Worm (Caenorhabditis elegans) whole organism, L2 larva: ENCODE results near the gene C48B4.6.

Experiments used
- F13H6.1 ChIP-seq: sonication (generic microtip); optimal IDR thresholded peaks from 2 replicates; lab custom pipeline; 2016; ENCODE audit warnings: missing genetic modification characterization, missing compliant biosample characterization
- ZK546.5 ChIP-seq: sonication (generic microtip); optimal IDR thresholded peaks from 2 replicates; lab custom pipeline; 2017; ENCODE audit warnings: missing biosample characterization, missing genetic modification characterization
- alr-1 ChIP-seq: fragments of 150-350 bp; optimal IDR thresholded peaks from 2 replicates; lab custom pipeline; 2014; ENCODE audit warnings: missing biosample characterization, missing genetic modification characterization
- aly-2 ChIP-seq: fragments of 150-350 bp; optimal IDR thresholded peaks from 2 replicates; lab custom pipeline; 2014; ENCODE audit warnings: missing biosample characterization, missing genetic modification characterization
- ama-1 ChIP-seq: fragments of 150-350 bp; optimal IDR thresholded peaks from 2 replicates; lab custom pipeline; 2018; ENCODE audit warnings: inconsistent platforms
- blmp-1 ChIP-seq: sonication (generic microtip); optimal IDR thresholded peaks from 2 replicates; lab custom pipeline; 2017; ENCODE audit warnings: missing genetic modification characterization, mild to moderate bottlenecking, missing compliant biosample characterization, antibody characterized with exemption, moderate library complexity; ENCODE audit not compliant: insufficient read depth
- ceh-16 ChIP-seq: fragments of 150-350 bp; optimal IDR thresholded peaks from 2 replicates; lab custom pipeline; 2014; ENCODE audit warnings: missing biosample characterization, missing genetic modification characterization
- crh-2 ChIP-seq: sonication (generic microtip); optimal IDR thresholded peaks from 2 replicates; lab custom pipeline; 2017; ENCODE audit warnings: missing biosample characterization, missing genetic modification characterization
- dmd-4 ChIP-seq: sonication (generic microtip); optimal IDR thresholded peaks from 2 replicates; lab custom pipeline; 2017; ENCODE audit warnings: missing biosample characterization, missing genetic modification characterization
- egl-27 ChIP-seq: sonication (generic microtip); optimal IDR thresholded peaks from 3 replicates; lab custom pipeline; 2017; ENCODE audit warnings: missing biosample characterization, missing genetic modification reagents, missing genetic modification characterization
- elt-1 ChIP-seq: fragments of 150-350 bp; optimal IDR thresholded peaks from 2 replicates; lab custom pipeline; 2014; ENCODE audit warnings: missing biosample characterization, missing genetic modification characterization
- elt-3 ChIP-seq: sonication (generic microtip); optimal IDR thresholded peaks from 2 replicates; lab custom pipeline; 2017; ENCODE audit warnings: missing biosample characterization, missing genetic modification characterization
- fos-1 ChIP-seq: fragments of 150-350 bp; optimal IDR thresholded peaks from 2 replicates; lab custom pipeline; 2014; ENCODE audit warnings: missing biosample characterization, missing genetic modification characterization
- gmeb-1 ChIP-seq: fragments of 150-350 bp; optimal IDR thresholded peaks from 2 replicates; lab custom pipeline; 2014; ENCODE audit warnings: missing biosample characterization, missing genetic modification characterization
- lin-11 ChIP-seq: fragments of 150-350 bp; sonication (generic microtip); optimal IDR thresholded peaks from 2 replicates; lab custom pipeline; 2014; ENCODE audit warnings: missing biosample characterization, missing genetic modification characterization, inconsistent platforms, mixed read lengths
- lin-13 ChIP-seq: fragments of 150-350 bp; optimal IDR thresholded peaks from 2 replicates; lab custom pipeline; 2014; ENCODE audit warnings: missing biosample characterization, missing genetic modification reagents, missing genetic modification characterization
- lin-39 ChIP-seq: fragments of 150-350 bp; optimal IDR thresholded peaks from 2 replicates; lab custom pipeline; 2014; ENCODE audit warnings: missing biosample characterization, missing genetic modification reagents, missing genetic modification characterization
- lsy-2 ChIP-seq, 2 experiments: fragments of 150-350 bp in 1 of 2; sonication (generic microtip) in 1 of 2; optimal IDR thresholded peaks; 2 replicates each; lab custom pipeline; 2014 to 2017; ENCODE audit warnings: missing biosample characterization in 2 of 2, missing genetic modification characterization in 2 of 2
- mbf-1 ChIP-seq: sonication (generic microtip); optimal IDR thresholded peaks from 2 replicates; lab custom pipeline; 2017; ENCODE audit warnings: missing biosample characterization, missing genetic modification characterization
- mdl-1 ChIP-seq, 2 experiments: fragments of 150-350 bp in 1 of 2; sonication (generic microtip) in 1 of 2; optimal IDR thresholded peaks; 2 replicates each; lab custom pipeline; 2017; ENCODE audit warnings: missing biosample characterization in 2 of 2, missing genetic modification characterization in 2 of 2
- nhr-10 ChIP-seq: sonication (generic microtip); optimal IDR thresholded peaks from 2 replicates; lab custom pipeline; 2017; ENCODE audit warnings: missing biosample characterization, missing genetic modification characterization
- nhr-11 ChIP-seq: fragments of 150-350 bp; optimal IDR thresholded peaks from 2 replicates; lab custom pipeline; 2014; ENCODE audit warnings: missing biosample characterization, missing genetic modification characterization
- nhr-12 ChIP-seq: fragments of 150-350 bp; optimal IDR thresholded peaks from 2 replicates; lab custom pipeline; 2014; ENCODE audit warnings: missing biosample characterization, missing genetic modification characterization
- nhr-129 ChIP-seq: fragments of 150-350 bp; optimal IDR thresholded peaks from 2 replicates; lab custom pipeline; 2014; ENCODE audit warnings: missing biosample characterization, missing genetic modification characterization
- nhr-23 ChIP-seq: fragments of 150-350 bp; optimal IDR thresholded peaks from 2 replicates; lab custom pipeline; 2014; ENCODE audit warnings: missing biosample characterization, missing genetic modification reagents, missing genetic modification characterization
- nhr-237 ChIP-seq: fragments of 150-350 bp; optimal IDR thresholded peaks from 2 replicates; lab custom pipeline; 2014; ENCODE audit warnings: missing biosample characterization, missing genetic modification characterization
- nhr-77 ChIP-seq: fragments of 150-350 bp; optimal IDR thresholded peaks from 2 replicates; lab custom pipeline; 2014; ENCODE audit warnings: missing biosample characterization, missing genetic modification characterization
- peb-1 ChIP-seq: fragments of 150-350 bp; optimal IDR thresholded peaks from 2 replicates; lab custom pipeline; 2014; ENCODE audit warnings: missing biosample characterization, missing genetic modification characterization
- sem-4 ChIP-seq: fragments of 150-350 bp; optimal IDR thresholded peaks from 2 replicates; lab custom pipeline; 2014; ENCODE audit warnings: missing biosample characterization, missing genetic modification reagents, missing genetic modification characterization
- skn-1 ChIP-seq: sonication (generic microtip); optimal IDR thresholded peaks from 2 replicates; lab custom pipeline; 2017; ENCODE audit warnings: missing biosample characterization, missing genetic modification characterization
- sma-3 ChIP-seq: sonication (generic microtip); optimal IDR thresholded peaks from 2 replicates; lab custom pipeline; 2016; ENCODE audit warnings: missing genetic modification reagents, missing genetic modification characterization, missing compliant biosample characterization
- sma-9 ChIP-seq, 2 experiments: fragments of 150-350 bp in 1 of 2; sonication (generic microtip) in 1 of 2; optimal IDR thresholded peaks; 2 replicates each; lab custom pipeline; 2014 to 2016; ENCODE audit warnings: missing genetic modification characterization in 2 of 2, mild to moderate bottlenecking in 1 of 2, missing biosample characterization in 1 of 2, missing compliant biosample characterization in 1 of 2, missing genetic modification reagents in 1 of 2, moderate library complexity in 1 of 2
- snpc-4 ChIP-seq: fragments of 150-350 bp; optimal IDR thresholded peaks from 2 replicates; lab custom pipeline; 2014; ENCODE audit warnings: missing biosample characterization, missing genetic modification characterization
- unc-39 ChIP-seq: fragments of 150-350 bp; optimal IDR thresholded peaks from 2 replicates; lab custom pipeline; 2014; ENCODE audit warnings: missing biosample characterization, missing genetic modification characterization
- unc-55 ChIP-seq: fragments of 150-350 bp; sonication (generic microtip); optimal IDR thresholded peaks from 3 replicates; lab custom pipeline; 2014; ENCODE audit warnings: missing biosample characterization, missing genetic modification reagents, missing genetic modification characterization
- unc-62 ChIP-seq: fragments of 150-350 bp; optimal IDR thresholded peaks from 2 replicates; lab custom pipeline; 2014; ENCODE audit warnings: missing biosample characterization, missing genetic modification reagents, missing genetic modification characterization
- zag-1 ChIP-seq: fragments of 150-350 bp; optimal IDR thresholded peaks from 2 replicates; lab custom pipeline; 2014; ENCODE audit warnings: missing biosample characterization, missing genetic modification characterization
- ztf-1 ChIP-seq: fragments of 200-800 bp; sonication (Bioruptor generic); conservative IDR thresholded peaks from 2 replicates; pipeline ENCODE4 v1.3.6; 2022; ENCODE audit warnings: missing genetic modification characterization, missing compliant biosample characterization
- ztf-11 ChIP-seq: sonication (generic microtip); optimal IDR thresholded peaks from 2 replicates; lab custom pipeline; 2017; ENCODE audit warnings: missing biosample characterization, missing genetic modification characterization

Gene C48B4.6

ce11 chrIII:9565973-9566372, 7.6 kb upstream of the C48B4.6 start, which contains the start of gene C48B4.11:
Gene C48B4.11, minus strand, starts transcription at chrIII:9566115.
- TF ChIP-seq F13H6.1 (tag; lab: Kevin White, UChicago) (no peak), lin-13 (GFP tag; lab: Kevin White, UChicago) (no peak), nhr-12 (tag; lab: Kevin White, UChicago) (no peak), ama-1 (lab: Kevin White, UChicago) (no peak), sma-9 (GFP tag; optimal IDR thresholded peaks at IDR 0.05; lab: Kevin White, UChicago) (no peak), sma-9 (tag; optimal IDR thresholded peaks at IDR 0.05; lab: Kevin White, UChicago) (no peak), unc-55 (GFP tag; lab: Kevin White, UChicago) (no peak), elt-3 (tag; lab: Kevin White, UChicago) (no peak), elt-1 (tag; lab: Kevin White, UChicago) (no peak), lin-11 (tag; lab: Kevin White, UChicago) (no peak), blmp-1 (no peak), mdl-1 (tag; optimal IDR thresholded peaks at IDR 0.05; lab: Kevin White, UChicago) (no peak), sem-4 (no peak)

ce11 chrIII:9564410-9564809, 6.0 kb upstream of the C48B4.6 start, which contains the start of gene C48B4.10:
Gene C48B4.10, minus strand, starts transcription at chrIII:9564510.
- TF ChIP-seq nhr-10 (tag; lab: Kevin White, UChicago) (no peak), ZK546.5 (tag; lab: Kevin White, UChicago) (no peak), fos-1 (tag; lab: Kevin White, UChicago) (no peak), unc-62 (GFP tag; lab: Kevin White, UChicago) (no peak), aly-2 (no peak), ztf-11 (no peak), ceh-16 (no peak), nhr-12 (tag; lab: Kevin White, UChicago) (no peak), skn-1 (tag; lab: Kevin White, UChicago) (no peak), crh-2 (tag; lab: Kevin White, UChicago) (no peak), F13H6.1 (tag; lab: Kevin White, UChicago) (no peak), lin-39 (tag; lab: Kevin White, UChicago) (no peak), snpc-4 (tag; lab: Kevin White, UChicago) (no peak), unc-55 (GFP tag; lab: Kevin White, UChicago) (no peak), gmeb-1 (no peak), zag-1 (tag; lab: Kevin White, UChicago) (no peak), sma-9 (GFP tag; optimal IDR thresholded peaks at IDR 0.05; lab: Kevin White, UChicago) (no peak), sma-9 (tag; optimal IDR thresholded peaks at IDR 0.05; lab: Kevin White, UChicago) (no peak), lsy-2 (tag; optimal IDR thresholded peaks at IDR 0.05; lab: Kevin White, UChicago) (no peak), lin-13 (GFP tag; lab: Kevin White, UChicago) (no peak)
- TF ChIP-seq, all 48 proteins: peak for 0

ce11 chrIII:9563235-9563634, 4.9 kb upstream of the C48B4.6 start, which contains the start of gene C48B4.9:
Gene C48B4.9, minus strand, starts transcription at chrIII:9563335.
- TF ChIP-seq ceh-16 = no peak
- no peak for TF ChIP-seq gmeb-1
- no peak for TF ChIP-seq elt-3 (tag; lab: Kevin White, UChicago)
- TF ChIP-seq sma-9 (GFP tag; optimal IDR thresholded peaks at IDR 0.05; lab: Kevin White, UChicago) = no peak
- no peak for TF ChIP-seq sma-9 (tag; optimal IDR thresholded peaks at IDR 0.05; lab: Kevin White, UChicago)
- no peak for TF ChIP-seq crh-2 (tag; lab: Kevin White, UChicago)
- TF ChIP-seq dmd-4 (tag; lab: Kevin White, UChicago) = no peak
- TF ChIP-seq sem-4 = no peak
- TF ChIP-seq sma-3 (GFP tag; lab: Kevin White, UChicago) = no peak
- TF ChIP-seq ZK546.5 (tag; lab: Kevin White, UChicago) = no peak
- TF ChIP-seq lin-13 (GFP tag; lab: Kevin White, UChicago) = no peak
- TF ChIP-seq lin-11 (tag; lab: Kevin White, UChicago) = no peak
- TF ChIP-seq mbf-1 (tag; lab: Kevin White, UChicago) = no peak
- no peak for TF ChIP-seq ama-1 (lab: Kevin White, UChicago)
- no peak for TF ChIP-seq peb-1 (tag; lab: Kevin White, UChicago)
- TF ChIP-seq nhr-23 (tag; lab: Kevin White, UChicago) = no peak
- no peak for TF ChIP-seq nhr-237 (tag; lab: Kevin White, UChicago)
- no peak for TF ChIP-seq unc-39 (tag; lab: Kevin White, UChicago)
- TF ChIP-seq lin-39 (tag; lab: Kevin White, UChicago) = no peak
- TF ChIP-seq zag-1 (tag; lab: Kevin White, UChicago) = no peak
- no peak for TF ChIP-seq unc-55 (GFP tag; lab: Kevin White, UChicago)

ce11 chrIII:9561158-9561557, 2.8 kb upstream of the C48B4.6 start, which contains the start of gene C48B4.8:
Gene C48B4.8, minus strand, starts transcription at chrIII:9561258.
- TF ChIP-seq unc-62 (GFP tag; lab: Kevin White, UChicago) = no peak
- TF ChIP-seq gmeb-1 = no peak
- no peak for TF ChIP-seq ceh-16
- no peak for TF ChIP-seq nhr-77
- TF ChIP-seq snpc-4 (tag; lab: Kevin White, UChicago) = no peak
- TF ChIP-seq ztf-11 = no peak
- TF ChIP-seq sem-4 = no peak
- no peak for TF ChIP-seq ZK546.5 (tag; lab: Kevin White, UChicago)
- TF ChIP-seq nhr-11 (tag; lab: Kevin White, UChicago) = no peak
- no peak for TF ChIP-seq ztf-1 (GFP tag; lab: Robert Waterston, UW)
- no peak for TF ChIP-seq crh-2 (tag; lab: Kevin White, UChicago)
- no peak for TF ChIP-seq egl-27
- TF ChIP-seq F13H6.1 (tag; lab: Kevin White, UChicago) = no peak
- TF ChIP-seq lin-13 (GFP tag; lab: Kevin White, UChicago) = no peak
- no peak for TF ChIP-seq nhr-23 (tag; lab: Kevin White, UChicago)
- no peak for TF ChIP-seq alr-1 (tag; lab: Kevin White, UChicago)
- no peak for TF ChIP-seq nhr-129 (tag; lab: Kevin White, UChicago)
- TF ChIP-seq nhr-237 (tag; lab: Kevin White, UChicago) = no peak
- no peak for TF ChIP-seq elt-1 (tag; lab: Kevin White, UChicago)
- TF ChIP-seq sma-9 (GFP tag; optimal IDR thresholded peaks at IDR 0.05; lab: Kevin White, UChicago) = no peak
- TF ChIP-seq sma-9 (tag; optimal IDR thresholded peaks at IDR 0.05; lab: Kevin White, UChicago) = no peak
